Fruit fly (Drosophila melanogaster): ENCODE results near the gene LManV.

Gene LManV

dm6 chr2L:8781152-8781551, 5.1 kb upstream of the LManV start, which contains the start of gene LManVI:
LManVI (minus strand) TSS chr2L:8781252.
- TF ChIP-seq Vsx2 (GFP tag; optimal IDR thresholded peaks at IDR 0.05; ENCODE audit: partially characterized antibody) = no peak
- TF ChIP-seq psq (GFP tag; optimal IDR thresholded peaks at IDR 0.05) = no peak
- TF ChIP-seq Hnf4 (GFP tag; optimal IDR thresholded peaks at IDR 0.05) = no peak
- TF ChIP-seq Hr78 (GFP tag; optimal IDR thresholded peaks at IDR 0.05) = no peak
- no peak for TF ChIP-seq N (GFP tag; optimal IDR thresholded peaks at IDR 0.05)

dm6 chr2L:8772244-8772643, 3.8 kb downstream of the LManV start, which contains the start of gene LManIV:
LManIV (minus strand) TSS chr2L:8772344.
- no peak for TF ChIP-seq sage (GFP tag; optimal IDR thresholded peaks at IDR 0.05)
- no peak for TF ChIP-seq h (GFP tag; optimal IDR thresholded peaks at IDR 0.05)
- no peak for TF ChIP-seq Dfd (GFP tag; optimal IDR thresholded peaks at IDR 0.05)
- TF ChIP-seq sv (GFP tag; optimal IDR thresholded peaks at IDR 0.05) = no peak
- no peak for TF ChIP-seq pan (optimal IDR thresholded peaks at IDR 0.05)

- no peak for TF ChIP-seq OdsH (GFP tag; optimal IDR thresholded peaks at IDR 0.05)
- TF ChIP-seq foxo (GFP tag; optimal IDR thresholded peaks at IDR 0.05) = no peak
- no peak for TF ChIP-seq Sp1 (GFP tag; optimal IDR thresholded peaks at IDR 0.05)
- no peak for TF ChIP-seq lola (GFP tag; optimal IDR thresholded peaks at IDR 0.05)
- TF ChIP-seq dl (GFP tag; optimal IDR thresholded peaks at IDR 0.05; ENCODE audit: insufficient read depth in 1 of 2, partially characterized antibody in 2 of 2) = no peak
- no peak for TF ChIP-seq dmrt93B (GFP tag; optimal IDR thresholded peaks at IDR 0.05)
- TF ChIP-seq CG9705 (GFP tag; optimal IDR thresholded peaks at IDR 0.05) = no peak
- TF ChIP-seq Abd-B (GFP tag; optimal IDR thresholded peaks at IDR 0.05) = no peak
Observed at dm6 chr2L:8768660-8769138, 7.4 kb downstream of the LManV start, which contains the start of gene LManIII. LManIII (minus strand) TSS chr2L:8768710.

- TF ChIP-seq br (GFP tag; optimal IDR thresholded peaks at IDR 0.05) (no peak), usp (GFP tag; optimal IDR thresholded peaks at IDR 0.05) (no peak), Vsx2 (GFP tag; optimal IDR thresholded peaks at IDR 0.05; ENCODE audit: partially characterized antibody) (no peak), fru (GFP tag; optimal IDR thresholded peaks at IDR 0.05) (no peak), Abd-B (GFP tag; optimal IDR thresholded peaks at IDR 0.05) (no peak), GATAd (GFP tag; optimal IDR thresholded peaks at IDR 0.05) (no peak), Myc (optimal IDR thresholded peaks at IDR 0.05) (no peak)
Observed at dm6 chr2L:8762833-8763232, 13.2 kb downstream of the LManV start.

dm6 chr2L:8752022-8752421, 24.0 kb downstream of the LManV start, which contains the start of the genes CG45307 and CG12438:
CG45307 (minus strand) TSS chr2L:8752122.
CG12438 (plus strand) TSS chr2L:8752285.
- TF ChIP-seq lola (GFP tag; optimal IDR thresholded peaks at IDR 0.05) = no peak
- TF ChIP-seq Dif (GFP tag; optimal IDR thresholded peaks at IDR 0.05; ENCODE audit: partially characterized antibody) = no peak
- no peak for TF ChIP-seq woc (GFP tag; optimal IDR thresholded peaks at IDR 0.05)
- no peak for TF ChIP-seq Hnf4 (GFP tag; optimal IDR thresholded peaks at IDR 0.05)
- TF ChIP-seq Hr78 (GFP tag; optimal IDR thresholded peaks at IDR 0.05) = no peak
- TF ChIP-seq Rel (GFP tag; optimal IDR thresholded peaks at IDR 0.05) = no peak
- no peak for TF ChIP-seq Rel (tag; optimal IDR thresholded peaks at IDR 0.05)
- TF ChIP-seq Abd-B (GFP tag; optimal IDR thresholded peaks at IDR 0.05) = no peak
- TF ChIP-seq jim (GFP tag; optimal IDR thresholded peaks at IDR 0.05) = no peak
- TF ChIP-seq Dfd (GFP tag; optimal IDR thresholded peaks at IDR 0.05) = no peak
- no peak for TF ChIP-seq fru (GFP tag; optimal IDR thresholded peaks at IDR 0.05)
- TF ChIP-seq Vsx2 (GFP tag; optimal IDR thresholded peaks at IDR 0.05; ENCODE audit: partially characterized antibody) = no peak
- TF ChIP-seq ey (GFP tag; optimal IDR thresholded peaks at IDR 0.05) = no peak
- TF ChIP-seq HLH106 (tag; optimal IDR thresholded peaks at IDR 0.05) = no peak
- no peak for TF ChIP-seq br (GFP tag; optimal IDR thresholded peaks at IDR 0.05)
- TF ChIP-seq CG32264 (GFP tag; optimal IDR thresholded peaks at IDR 0.05) = no peak
- TF ChIP-seq Mio (GFP tag; optimal IDR thresholded peaks at IDR 0.05) = no peak
- TF ChIP-seq Jra (GFP tag; optimal IDR thresholded peaks at IDR 0.05) = no peak
- no peak for TF ChIP-seq sage (GFP tag; optimal IDR thresholded peaks at IDR 0.05)

Measured in whole organism, wandering third instar larva.